Fruit fly (Drosophila melanogaster) whole organism, adult: ENCODE data around the gene CG33269.
A peak's percentile ranks its signal among the peaks of the same experiment; 100 is the strongest.
"Not testable (repeated sequence)": the region's sequence is repeated elsewhere in the genome, so short reads cannot be mapped to it uniquely, and the experiment has no call there.

ENCODE experiments used
- CG11617 ChIP-seq: fragments of 200-800 bp; sonication (Bioruptor generic); optimal IDR thresholded peaks from 2 replicates; lab custom pipeline; 2017; ENCODE audit warnings: mild to moderate bottlenecking, missing biosample characterization, missing genetic modification reagents, missing genetic modification characterization
- CG12768 ChIP-seq: fragments of 200-800 bp; sonication (Bioruptor generic); optimal IDR thresholded peaks from 2 replicates; lab custom pipeline; 2017; ENCODE audit warnings: missing biosample characterization, missing genetic modification characterization, mild to moderate bottlenecking, moderate library complexity, missing genetic modification reagents
- CG14711 ChIP-seq: fragments of 200-800 bp; sonication (Bioruptor generic); optimal IDR thresholded peaks from 2 replicates; lab custom pipeline; 2018; ENCODE audit warnings: missing biosample characterization, mild to moderate bottlenecking, missing genetic modification characterization, moderate library complexity
- CG1620 ChIP-seq: fragments of 200-800 bp; sonication (Bioruptor generic); optimal IDR thresholded peaks from 2 replicates; lab custom pipeline; 2016; ENCODE audit warnings: missing biosample characterization, missing genetic modification characterization
- CG33017 ChIP-seq: fragments of 200-800 bp; sonication (Bioruptor generic); optimal IDR thresholded peaks from 2 replicates; lab custom pipeline; 2018; ENCODE audit warnings: missing biosample characterization, mild to moderate bottlenecking, missing genetic modification characterization, moderate library complexity
- CG5204 ChIP-seq: fragments of 200-800 bp; sonication (Bioruptor generic); optimal IDR thresholded peaks from 2 replicates; lab custom pipeline; 2016; ENCODE audit warnings: missing biosample characterization, missing genetic modification characterization
- CG7045 ChIP-seq: fragments of 200-800 bp; sonication (Bioruptor generic); optimal IDR thresholded peaks from 2 replicates; lab custom pipeline; 2017; ENCODE audit warnings: missing biosample characterization, mild to moderate bottlenecking, missing genetic modification characterization
- CG7101 ChIP-seq: fragments of 200-800 bp; sonication (Bioruptor generic); optimal IDR thresholded peaks from 2 replicates; lab custom pipeline; 2018; ENCODE audit warnings: missing biosample characterization, mild to moderate bottlenecking, missing genetic modification characterization, moderate library complexity
- Clk ChIP-seq: fragments of 200-800 bp; sonication (Bioruptor generic); optimal IDR thresholded peaks from 2 replicates; lab custom pipeline; 2017; ENCODE audit warnings: missing biosample characterization, missing genetic modification characterization
- Crg-1 ChIP-seq: fragments of 200-800 bp; sonication (Bioruptor generic); optimal IDR thresholded peaks from 2 replicates; lab custom pipeline; 2016; ENCODE audit warnings: missing biosample characterization, missing genetic modification characterization
- Hr96 ChIP-seq: fragments of 200-800 bp; sonication (Bioruptor generic); optimal IDR thresholded peaks from 2 replicates; lab custom pipeline; 2016; ENCODE audit warnings: missing biosample characterization, missing genetic modification characterization
- Mnt ChIP-seq: fragments of 200-800 bp; sonication (Bioruptor generic); optimal IDR thresholded peaks from 2 replicates; lab custom pipeline; 2016; ENCODE audit warnings: missing biosample characterization, mild to moderate bottlenecking, missing genetic modification characterization
- bab1 ChIP-seq: fragments of 200-800 bp; sonication (Bioruptor generic); optimal IDR thresholded peaks from 3 replicates; lab custom pipeline; 2019; ENCODE audit warnings: missing biosample characterization, mild to moderate bottlenecking, missing genetic modification characterization, moderate library complexity
- cic ChIP-seq: fragments of 200-800 bp; sonication (Bioruptor generic); optimal IDR thresholded peaks from 2 replicates; lab custom pipeline; 2017; ENCODE audit warnings: missing biosample characterization, mild to moderate bottlenecking, missing genetic modification characterization, moderate library complexity
- cnc ChIP-seq, 2 experiments: fragments of >200 bp; optimal IDR thresholded peaks; 2 replicates each; lab custom pipeline; 2017
- kay ChIP-seq: fragments of 200-800 bp; sonication (Bioruptor generic); peaks from one replicate; lab custom pipeline; 2016; ENCODE audit warnings: missing biosample characterization, missing genetic modification characterization, borderline replicate concordance
- ovo ChIP-seq: fragments of 200-800 bp; sonication (Bioruptor generic); optimal IDR thresholded peaks from 2 replicates; lab custom pipeline; 2016; ENCODE audit warnings: missing biosample characterization, missing genetic modification characterization
- pad ChIP-seq: fragments of 200-800 bp; sonication (Bioruptor generic); optimal IDR thresholded peaks from 3 replicates; lab custom pipeline; 2017; ENCODE audit warnings: missing biosample characterization, missing genetic modification characterization, mild to moderate bottlenecking, moderate library complexity, missing genetic modification reagents
- tj ChIP-seq: fragments of 200-800 bp; sonication (Bioruptor generic); optimal IDR thresholded peaks from 3 replicates; lab custom pipeline; 2017; ENCODE audit warnings: missing biosample characterization, mild to moderate bottlenecking, missing genetic modification characterization, moderate library complexity
- toe ChIP-seq: fragments of 200-800 bp; sonication (Bioruptor generic); optimal IDR thresholded peaks from 2 replicates; lab custom pipeline; 2016; ENCODE audit warnings: missing biosample characterization, missing genetic modification characterization

The CG33269 gene

DNA sequence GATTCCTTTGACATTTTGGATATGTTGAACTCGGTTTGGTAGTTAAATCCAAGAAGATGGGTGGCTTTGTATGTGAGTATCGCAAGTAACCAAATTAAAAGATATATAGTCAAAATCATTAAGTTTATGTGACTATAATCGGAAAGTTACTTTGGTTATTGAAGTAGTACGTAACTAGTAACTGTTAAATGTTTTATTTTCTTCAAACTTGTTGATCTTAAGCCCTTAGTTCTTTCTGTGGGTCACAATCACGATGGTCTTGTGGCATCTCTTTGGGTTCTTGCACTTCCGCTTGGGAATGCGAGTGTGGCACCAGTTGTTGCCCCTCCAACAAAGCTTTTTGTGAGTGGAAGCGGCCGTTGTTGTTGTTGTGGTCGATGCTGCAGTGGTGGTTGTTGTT lies 5.1 kb downstream of the CG33269 start, which contains the start of gene CG33489:
Gene CG33489, minus strand, starts transcription at position 101 of the 400 bp plus-strand sequence.
- TF ChIP-seq CG5204; pad (GFP tag; lab: Kevin White, UChicago); CG33017 (tag; lab: Kevin White, UChicago): not testable (repeated sequence)

DNA sequence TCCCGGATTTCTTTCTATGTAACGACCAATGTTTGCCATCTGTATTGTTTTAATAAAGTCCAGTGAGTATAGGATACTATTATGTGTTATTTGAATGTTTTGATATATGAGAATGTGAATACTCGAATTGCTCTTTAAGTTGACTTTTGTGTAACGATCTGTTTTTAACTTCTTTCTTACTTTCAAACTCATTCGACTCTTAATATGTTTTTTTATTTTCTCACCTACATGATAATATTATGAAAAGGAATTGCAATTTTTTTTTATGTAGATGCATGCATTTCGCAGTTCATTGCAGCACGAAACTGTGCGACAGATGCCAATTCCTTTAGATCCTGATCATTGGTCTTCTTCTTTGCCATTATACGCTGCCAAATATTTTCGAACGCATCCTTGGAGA lies 7.4 kb downstream of the CG33269 start, which contains the start of gene CG33490:
Gene CG33490, minus strand, starts transcription at position 101 of the 400 bp plus-strand sequence.
- TF ChIP-seq Clk (GFP tag; lab: Kevin White, UChicago) (no peak), toe (GFP tag; lab: Kevin White, UChicago) (no peak), pad (GFP tag; lab: Kevin White, UChicago) (no peak)

dm6 chr3L:11563972-11564533 lies 17.9 kb downstream of the CG33269 start, which contains the start of the genes CG46412 and CG33267:
CG46412 (minus strand) TSS chr3L:11564072.
CG33267 (plus strand) TSS chr3L:11564483.
- TF ChIP-seq CG7045 (no peak), tj (GFP tag; lab: Kevin White, UChicago) (no peak)

dm6 chr3L:11561946-11562760 lies 19.8 kb downstream of the CG33269 start, which contains the start of the genes CG7394 and Mob2:
CG7394 (plus strand) TSS chr3L:11561996.
Mob2 (minus strand) TSS chr3L:11562233.
- TF ChIP-seq Mnt (GFP tag; lab: Kevin White, UChicago) (peak; percentile 80), cic (GFP tag; lab: Kevin White, UChicago) (peak; percentile 53), bab1 (GFP tag; lab: Kevin White, UChicago) (peak; percentile 97), CG11617 (peak; percentile 94), cnc (optimal IDR thresholded peaks at IDR 0.05; lab: Kevin White, UChicago) (no peak), CG33017 (tag; lab: Kevin White, UChicago) (peak; percentile 91), CG5204 (peak; percentile 92), toe (GFP tag; lab: Kevin White, UChicago) (peak; percentile 88), CG7045 (peak; percentile 95), tj (GFP tag; lab: Kevin White, UChicago) (peak; percentile 76), Crg-1 (GFP tag; lab: Kevin White, UChicago) (peak; percentile 84), CG12768 (GFP tag; lab: Kevin White, UChicago) (peak; percentile 87), Hr96 (peak; percentile 78), kay (peak; percentile 96), CG14711 (tag; lab: Kevin White, UChicago) (peak; percentile 99), pad (GFP tag; lab: Kevin White, UChicago) (peak; percentile 72), CG7101 (tag; lab: Kevin White, UChicago) (peak; percentile 94), ovo (GFP tag; lab: Kevin White, UChicago) (peak; percentile 83), CG1620 (GFP tag; lab: Kevin White, UChicago) (peak; percentile 82), Clk (GFP tag; lab: Kevin White, UChicago) (peak; percentile 86)

DNA sequence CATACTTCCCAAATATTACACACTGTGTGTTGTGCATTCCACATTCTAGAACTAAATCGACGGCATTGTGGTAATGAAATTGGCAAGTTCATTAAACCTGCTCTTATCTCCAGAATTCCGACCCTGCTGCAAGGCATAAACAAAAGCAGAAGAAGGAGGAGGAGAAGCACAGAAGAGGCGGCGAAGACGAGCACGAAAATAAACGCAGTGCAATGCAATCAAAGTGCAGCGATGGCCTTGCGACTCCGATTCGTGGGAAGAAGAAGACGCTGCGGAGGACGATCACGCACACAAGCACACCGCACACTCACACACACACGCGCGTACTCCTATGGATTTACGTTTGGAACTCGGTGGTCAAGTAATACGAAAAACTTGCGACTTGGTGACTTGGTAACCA lies 21.1 kb downstream of the CG33269 start:
- TF ChIP-seq CG14711 (tag; lab: Kevin White, UChicago) = no peak
- peak; percentile 22 for TF ChIP-seq tj (GFP tag; lab: Kevin White, UChicago)

DNA sequence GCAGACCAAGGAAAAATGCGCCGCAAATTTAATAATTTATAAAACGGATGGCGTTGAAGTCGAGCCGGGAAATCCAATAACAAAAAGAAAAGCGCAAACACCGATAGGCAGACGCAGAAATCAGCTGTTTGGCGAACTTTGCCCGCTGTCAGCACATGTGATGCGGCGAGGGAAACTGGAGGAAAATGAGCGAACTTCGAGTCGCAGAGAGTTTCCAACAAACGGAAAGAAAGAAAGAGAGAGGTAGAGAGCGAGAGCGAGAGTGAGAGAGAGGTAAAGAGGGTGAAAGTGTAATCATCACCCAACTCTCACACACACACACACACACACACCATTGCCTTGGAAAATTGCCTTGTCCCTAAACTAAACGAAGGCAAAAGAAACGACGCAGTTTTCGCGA lies 24.8 kb downstream of the CG33269 start:
- no peak for TF ChIP-seq cic (GFP tag; lab: Kevin White, UChicago)
- peak; percentile 81 for TF ChIP-seq CG12768 (GFP tag; lab: Kevin White, UChicago)

DNA sequence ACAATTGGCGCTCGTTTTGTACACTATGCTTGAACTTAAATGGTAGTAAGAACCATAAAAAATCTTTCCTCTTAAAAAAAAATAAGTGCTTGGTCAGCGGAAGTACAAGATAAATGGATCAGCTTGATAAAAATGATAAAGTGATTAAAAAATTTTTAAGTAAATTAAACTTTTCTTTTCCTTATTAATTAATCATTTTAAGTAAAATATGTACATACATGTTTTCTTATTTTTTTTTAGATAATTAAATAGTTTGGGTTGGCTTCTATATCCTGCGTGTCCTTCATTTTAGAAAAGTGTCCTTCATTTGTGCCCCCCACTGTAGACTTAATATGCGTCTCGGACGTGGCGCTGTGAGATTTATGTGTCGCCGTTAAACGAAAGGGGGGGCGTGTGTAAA lies 25.4 kb downstream of the CG33269 start:
- TF ChIP-seq ovo (GFP tag; lab: Kevin White, UChicago) (no peak), CG7101 (tag; lab: Kevin White, UChicago) (no peak), CG33017 (tag; lab: Kevin White, UChicago) (no peak), pad (GFP tag; lab: Kevin White, UChicago) (no peak), CG1620 (GFP tag; lab: Kevin White, UChicago) (no peak), cnc (optimal IDR thresholded peaks at IDR 0.05; lab: Kevin White, UChicago) (no peak), Clk (GFP tag; lab: Kevin White, UChicago) (no peak), CG14711 (tag; lab: Kevin White, UChicago) (no peak), Hr96 (no peak), CG11617 (no peak), toe (GFP tag; lab: Kevin White, UChicago) (no peak), tj (GFP tag; lab: Kevin White, UChicago) (no peak), CG5204 (no peak), kay (no peak), cic (GFP tag; lab: Kevin White, UChicago) (no peak)
